Worm (Caenorhabditis elegans) whole organism, L1 larva: ENCODE measurements around the gene T11G6.3.

Source experiments
- ceh-63 ChIP-seq: fragments of 200-800 bp; sonication (Bioruptor generic); optimal IDR thresholded peaks from 2 replicates; lab custom pipeline; 2018; ENCODE audit warnings: mild to moderate bottlenecking, missing genetic modification characterization, missing compliant biosample characterization
- ceh-88 ChIP-seq: fragments of 200-800 bp; sonication (Bioruptor generic); IDR thresholded peaks from 2 replicates; pipeline ENCODE4 v1.3.6; 2022; ENCODE audit warnings: missing genetic modification characterization, missing compliant biosample characterization
- ces-1 ChIP-seq: fragments of 150-350 bp; optimal IDR thresholded peaks from 2 replicates; lab custom pipeline; 2014; ENCODE audit warnings: missing biosample characterization, missing genetic modification reagents, missing genetic modification characterization
- dpl-1 ChIP-seq, 3 experiments: fragments of 150-350 bp in 2 of 3; sonication (generic microtip) in 1 of 3; optimal IDR thresholded peaks; 2 replicates each; lab custom pipeline; 2014 to 2017; ENCODE audit warnings: missing biosample characterization in 3 of 3, missing genetic modification characterization in 3 of 3, missing genetic modification reagents in 3 of 3
- dsc-1 ChIP-seq: sonication (generic microtip); optimal IDR thresholded peaks from 2 replicates; lab custom pipeline; 2016; ENCODE audit warnings: mild to moderate bottlenecking, missing genetic modification characterization, missing compliant biosample characterization
- efl-1 ChIP-seq, 4 experiments: fragments of 150-350 bp; optimal IDR thresholded peaks in 3 of 4; peaks in 1 of 4; 1 replicate in 1 of 4; 2 replicates in 3 of 4; lab custom pipeline; 2014; ENCODE audit warnings: missing biosample characterization in 2 of 4, missing genetic modification characterization in 2 of 4, missing genetic modification reagents in 2 of 4
- efl-3 ChIP-seq: fragments of 200-800 bp; sonication (Bioruptor generic); optimal IDR thresholded peaks from 2 replicates; lab custom pipeline; 2018; ENCODE audit warnings: mild to moderate bottlenecking, missing genetic modification characterization, missing compliant biosample characterization
- egl-13 ChIP-seq: sonication (generic microtip); optimal IDR thresholded peaks from 2 replicates; lab custom pipeline; 2016; ENCODE audit warnings: missing genotype, missing genetic modification reagents, missing genetic modification characterization, missing compliant biosample characterization
- egl-27 ChIP-seq, 2 experiments: fragments of 150-350 bp in 1 of 2; sonication (generic microtip); optimal IDR thresholded peaks; 3 replicates each; lab custom pipeline; 2017 to 2018; ENCODE audit warnings: missing biosample characterization in 2 of 2, missing genetic modification characterization in 2 of 2, missing genetic modification reagents in 2 of 2
- elt-2 ChIP-seq: sonication (generic microtip); optimal IDR thresholded peaks from 2 replicates; lab custom pipeline; 2016; ENCODE audit warnings: missing genetic modification characterization, mild to moderate bottlenecking, inconsistent platforms, missing compliant biosample characterization, missing genetic modification reagents
- elt-3 ChIP-seq, 6 experiments: fragments of 150-350 bp in 1 of 6; sonication (generic microtip); optimal IDR thresholded peaks; 2 replicates each; lab custom pipeline; 2017 to 2018; ENCODE audit warnings: missing biosample characterization in 6 of 6, missing genetic modification characterization in 6 of 6, inconsistent platforms in 1 of 6
- fkh-4 ChIP-seq: sonication (generic microtip); optimal IDR thresholded peaks from 2 replicates; lab custom pipeline; 2016; ENCODE audit warnings: missing compliant biosample characterization, missing genetic modification characterization, borderline replicate concordance
- hpl-2 ChIP-seq: fragments of 150-350 bp; optimal IDR thresholded peaks from 2 replicates; lab custom pipeline; 2014; ENCODE audit warnings: missing biosample characterization, missing genetic modification reagents, missing genetic modification characterization
- isw-1 ChIP-seq: fragments of 200-800 bp; sonication (Bioruptor generic); IDR thresholded peaks from 2 replicates; pipeline ENCODE4 v1.3.6; 2022; ENCODE audit warnings: missing genetic modification characterization, missing compliant biosample characterization
- jun-1 ChIP-seq: fragments of 150-350 bp; optimal IDR thresholded peaks from 2 replicates; lab custom pipeline; 2014; ENCODE audit warnings: missing biosample characterization, missing genetic modification reagents, missing genetic modification characterization
- lin-15B ChIP-seq: fragments of 150-350 bp; sonication (generic microtip); optimal IDR thresholded peaks from 3 replicates; lab custom pipeline; 2014; ENCODE audit warnings: missing biosample characterization, missing genetic modification characterization
- lin-35 ChIP-seq, 2 experiments: fragments of 150-350 bp; optimal IDR thresholded peaks; 2 replicates each; lab custom pipeline; 2014; ENCODE audit warnings: missing biosample characterization in 2 of 2, missing genetic modification characterization in 2 of 2, missing genetic modification reagents in 2 of 2
- lsy-2 ChIP-seq, 2 experiments: fragments of 150-350 bp; optimal IDR thresholded peaks; 2 replicates each; lab custom pipeline; 2014; ENCODE audit warnings: missing biosample characterization in 2 of 2, missing genetic modification characterization in 2 of 2
- mab-9 ChIP-seq: fragments of 200-800 bp; sonication (Bioruptor generic); IDR thresholded peaks from 2 replicates; pipeline ENCODE4 v1.3.6; 2022; ENCODE audit warnings: missing genetic modification reagents, missing genetic modification characterization, missing compliant biosample characterization
- mdl-1 ChIP-seq, 2 experiments: fragments of 150-350 bp; optimal IDR thresholded peaks; 2 replicates each; lab custom pipeline; 2014 to 2017; ENCODE audit warnings: missing biosample characterization in 2 of 2, missing genetic modification characterization in 2 of 2, inconsistent platforms in 1 of 2
- nhr-20 ChIP-seq: sonication (generic microtip); optimal IDR thresholded peaks from 2 replicates; lab custom pipeline; 2016; ENCODE audit warnings: mild to moderate bottlenecking, missing genetic modification characterization, missing compliant biosample characterization
- nhr-28 ChIP-seq: fragments of 150-350 bp; optimal IDR thresholded peaks from 2 replicates; lab custom pipeline; 2014; ENCODE audit warnings: missing biosample characterization, missing genetic modification characterization
- nhr-71 ChIP-seq: sonication (generic microtip); optimal IDR thresholded peaks from 2 replicates; lab custom pipeline; 2016; ENCODE audit warnings: mild to moderate bottlenecking, missing genetic modification characterization, moderate library complexity, missing compliant biosample characterization
- nhr-76 ChIP-seq: sonication (generic microtip); optimal IDR thresholded peaks from 2 replicates; lab custom pipeline; 2017; ENCODE audit warnings: missing biosample characterization, missing genetic modification characterization
- pqm-1 ChIP-seq: sonication (generic microtip); optimal IDR thresholded peaks from 3 replicates; lab custom pipeline; 2017; ENCODE audit warnings: missing biosample characterization, missing genetic modification characterization
- rnt-1 ChIP-seq: sonication (generic microtip); optimal IDR thresholded peaks from 2 replicates; lab custom pipeline; 2016; ENCODE audit warnings: mild to moderate bottlenecking, missing genetic modification characterization, moderate library complexity, missing compliant biosample characterization
- snpc-4 ChIP-seq: fragments of 150-350 bp; optimal IDR thresholded peaks from 2 replicates; lab custom pipeline; 2014; ENCODE audit warnings: missing biosample characterization, missing genetic modification characterization
- sox-4 ChIP-seq: sonication (generic microtip); optimal IDR thresholded peaks from 2 replicates; lab custom pipeline; 2016; ENCODE audit warnings: missing genetic modification characterization, missing compliant biosample characterization
- sptf-1 ChIP-seq: fragments of 150-350 bp; optimal IDR thresholded peaks from 2 replicates; lab custom pipeline; 2014; ENCODE audit warnings: missing biosample characterization, missing genetic modification characterization
- tbx-2 ChIP-seq: sonication (generic microtip); optimal IDR thresholded peaks from 2 replicates; lab custom pipeline; 2016; ENCODE audit warnings: missing genetic modification characterization, missing compliant biosample characterization
- tlp-1 ChIP-seq: fragments of 150-350 bp; optimal IDR thresholded peaks from 2 replicates; lab custom pipeline; 2014; ENCODE audit warnings: missing biosample characterization, missing genetic modification characterization
- unc-30 ChIP-seq: sonication (generic microtip); optimal IDR thresholded peaks from 2 replicates; lab custom pipeline; 2017; ENCODE audit warnings: missing biosample characterization, missing genetic modification characterization
- unc-86 ChIP-seq: sonication (generic microtip); optimal IDR thresholded peaks from 2 replicates; lab custom pipeline; 2016; ENCODE audit warnings: missing genetic modification characterization, missing compliant biosample characterization
- unc-98 ChIP-seq: fragments of 200-800 bp; sonication (Bioruptor generic); IDR thresholded peaks from 2 replicates; pipeline ENCODE4 v1.3.6; 2022; ENCODE audit warnings: missing genetic modification characterization, missing compliant biosample characterization
- vab-15 ChIP-seq: sonication (generic microtip); optimal IDR thresholded peaks from 2 replicates; lab custom pipeline; 2017; ENCODE audit warnings: missing genotype, mild to moderate bottlenecking, missing genetic modification characterization, missing compliant biosample characterization
- zip-4 ChIP-seq: fragments of 200-800 bp; sonication (Bioruptor generic); optimal IDR thresholded peaks from 2 replicates; lab custom pipeline; 2018; ENCODE audit warnings: mild to moderate bottlenecking, missing genetic modification characterization, moderate library complexity, missing compliant biosample characterization

The T11G6.3 gene

DNA sequence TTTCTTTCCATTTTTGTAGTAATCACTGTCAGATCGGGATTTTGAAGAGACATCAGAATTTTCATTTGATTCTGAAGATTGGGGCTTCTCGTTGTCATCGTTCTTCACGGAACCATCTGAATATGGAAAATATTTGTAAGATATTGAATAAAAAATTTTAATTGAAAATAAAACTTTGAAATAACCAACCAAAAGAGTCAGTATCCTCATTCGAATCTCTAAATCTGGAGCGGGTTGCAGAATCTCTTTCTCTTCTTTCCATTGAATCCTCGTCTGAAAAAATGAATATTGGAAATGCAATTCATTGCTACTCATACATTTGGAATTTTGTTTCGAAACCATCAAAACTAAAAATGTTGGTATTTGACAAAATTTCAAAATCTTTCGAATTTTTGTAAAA lies 43.1 kb upstream of the T11G6.3 start:
- TF ChIP-seq lsy-2 (tag; optimal IDR thresholded peaks at IDR 0.05; lab: Kevin White, UChicago) (no peak), sptf-1 (tag; lab: Kevin White, UChicago) (no peak), tbx-2 (tag; lab: Kevin White, UChicago) (no peak), unc-86 (tag; lab: Kevin White, UChicago) (no peak), fkh-4 (no peak), lin-15B (tag; lab: Kevin White, UChicago) (no peak), dpl-1 (GFP tag; optimal IDR thresholded peaks at IDR 0.05; lab: Kevin White, UChicago) (no peak), efl-1 (optimal IDR thresholded peaks at IDR 0.05; lab: Kevin White, UChicago) (no peak), efl-1 (GFP tag; optimal IDR thresholded peaks at IDR 0.05 in 1 of 2; lab: Kevin White, UChicago) (no peak), mab-9 (GFP tag; lab: Robert Waterston, UW) (no peak)
- TF ChIP-seq, all 84 proteins: peak for 0

DNA sequence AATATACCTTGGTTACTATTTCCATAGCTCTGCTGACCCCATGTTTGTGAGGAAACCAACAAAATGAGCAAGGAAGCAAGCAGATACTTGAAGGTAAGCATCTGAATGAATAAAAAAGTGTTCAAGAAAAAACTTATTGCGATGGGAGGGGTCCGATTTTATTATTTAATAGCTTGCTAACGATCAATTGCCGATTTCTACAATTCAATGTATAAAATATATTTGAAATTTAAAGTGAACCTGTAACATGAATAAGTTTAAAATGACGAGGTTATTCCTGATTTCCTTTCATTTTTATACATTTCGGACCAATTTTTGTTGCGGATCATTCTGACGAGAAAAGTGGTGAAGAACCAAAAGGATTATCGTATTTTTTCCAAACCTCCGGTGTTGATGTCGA lies 41.5 kb upstream of the T11G6.3 start, which contains the start of gene srlf-13:
srlf-13 (minus strand) TSS at position 101 of the 400 bp plus-strand sequence.
- TF ChIP-seq elt-2 (tag; lab: Kevin White, UChicago) (no peak), isw-1 (GFP tag; lab: Robert Waterston, UW) (no peak), unc-98 (no peak), nhr-28 (tag; lab: Kevin White, UChicago) (no peak), ceh-88 (GFP tag; lab: Robert Waterston, UW) (no peak), egl-13 (tag; lab: Kevin White, UChicago) (no peak), efl-3 (GFP tag; lab: Kevin White, UChicago) (no peak), nhr-71 (tag; lab: Kevin White, UChicago) (no peak), egl-27 (tag; optimal IDR thresholded peaks at IDR 0.05; lab: Kevin White, UChicago) (no peak), zip-4 (GFP tag; lab: Kevin White, UChicago) (no peak), tlp-1 (tag; lab: Kevin White, UChicago) (no peak), dsc-1 (tag; lab: Kevin White, UChicago) (no peak), rnt-1 (tag; lab: Kevin White, UChicago) (no peak)

DNA sequence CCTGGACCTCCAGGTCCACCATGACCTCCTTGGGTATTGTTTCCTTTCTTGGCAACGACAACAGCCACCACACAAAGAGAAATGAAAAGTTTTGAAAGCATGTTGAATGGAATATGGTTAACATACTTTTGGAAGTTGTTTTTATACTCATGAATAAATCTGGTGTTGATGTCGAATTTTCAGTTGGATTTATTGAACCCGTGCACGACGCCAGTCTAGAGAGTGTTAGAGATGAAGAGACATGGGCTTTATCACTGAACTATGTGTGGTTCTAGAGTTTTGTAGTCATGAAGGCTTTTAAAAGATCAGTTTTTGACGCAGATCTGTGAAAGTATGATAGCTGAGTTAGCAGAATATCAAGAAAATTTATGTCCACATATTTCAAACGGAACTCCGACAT lies 39.2 kb upstream of the T11G6.3 start, which contains the start of gene srlf-14:
srlf-14 (minus strand) TSS at position 101 of the 400 bp plus-strand sequence.
- TF ChIP-seq zip-4 (GFP tag; lab: Kevin White, UChicago) (no peak), rnt-1 (tag; lab: Kevin White, UChicago) (no peak), jun-1 (tag; lab: Kevin White, UChicago) (no peak), mdl-1 (tag; optimal IDR thresholded peaks at IDR 0.05; lab: Kevin White, UChicago) (no peak), unc-30 (tag; lab: Kevin White, UChicago) (no peak), isw-1 (GFP tag; lab: Robert Waterston, UW) (no peak), sox-4 (no peak), tbx-2 (tag; lab: Kevin White, UChicago) (no peak)
- TF ChIP-seq, all 84 proteins: peak for 0

DNA sequence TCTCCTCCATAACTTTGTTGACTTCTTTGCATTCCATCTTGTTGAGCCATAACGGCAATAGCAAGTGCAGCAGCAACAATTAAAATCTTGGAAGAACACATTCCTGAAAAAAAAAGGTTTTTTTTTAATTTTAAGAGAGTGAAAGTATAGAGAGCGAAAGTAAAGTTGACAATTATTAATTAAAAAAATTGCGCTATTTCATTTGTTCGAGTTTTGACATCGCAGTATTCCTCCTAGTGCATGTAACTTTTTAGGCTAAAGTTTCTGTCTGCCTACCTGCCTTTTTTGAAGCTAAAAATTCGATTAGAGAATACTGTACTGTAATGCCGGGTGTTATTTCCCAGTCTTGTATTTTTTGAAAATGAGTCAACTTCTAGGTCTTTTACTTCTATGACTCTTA lies 37.0 kb upstream of the T11G6.3 start, which contains the start of gene srlf-12:
srlf-12 (minus strand) TSS at position 101 of the 400 bp plus-strand sequence.
- no peak for TF ChIP-seq jun-1 (tag; lab: Kevin White, UChicago)
- no peak for TF ChIP-seq snpc-4
- no peak for TF ChIP-seq tlp-1 (tag; lab: Kevin White, UChicago)
- TF ChIP-seq nhr-20: no peak
- no peak for TF ChIP-seq hpl-2 (GFP tag; lab: Kevin White, UChicago)
- no peak for TF ChIP-seq elt-2 (tag; lab: Kevin White, UChicago)
- TF ChIP-seq mdl-1 (tag; optimal IDR thresholded peaks at IDR 0.05; lab: Kevin White, UChicago): no peak
- TF ChIP-seq fkh-4: no peak
- TF ChIP-seq lin-35 (GFP tag; optimal IDR thresholded peaks at IDR 0.05; lab: Kevin White, UChicago): no peak
- TF ChIP-seq pqm-1 (tag; lab: Kevin White, UChicago): no peak
- TF ChIP-seq ces-1 (GFP tag; lab: Kevin White, UChicago): no peak
- no peak for TF ChIP-seq ceh-88 (GFP tag; lab: Robert Waterston, UW)
- no peak for TF ChIP-seq nhr-71 (tag; lab: Kevin White, UChicago)
- TF ChIP-seq elt-3 (tag; optimal IDR thresholded peaks at IDR 0.05; lab: Kevin White, UChicago): no peak
- no peak for TF ChIP-seq egl-27 (tag; optimal IDR thresholded peaks at IDR 0.05; lab: Kevin White, UChicago)
- TF ChIP-seq nhr-76: no peak
- no peak for TF ChIP-seq zip-4 (GFP tag; lab: Kevin White, UChicago)
- no peak for TF ChIP-seq ceh-63 (GFP tag; lab: Kevin White, UChicago)
- TF ChIP-seq sptf-1 (tag; lab: Kevin White, UChicago): no peak
- TF ChIP-seq vab-15 (tag; lab: Kevin White, UChicago): no peak
